Fruit fly (Drosophila melanogaster) whole organism: Measurements from ENCODE around the gene Art8.

Experiments used
- psq ChIP-seq: fragments of >200 bp; optimal IDR thresholded peaks from 2 replicates; lab custom pipeline; 2017
- usp ChIP-seq: fragments of >200 bp; optimal IDR thresholded peaks from 2 replicates; lab custom pipeline; 2017; ENCODE audit warnings: missing biosample characterization, missing genetic modification characterization, mixed read lengths

DNA sequence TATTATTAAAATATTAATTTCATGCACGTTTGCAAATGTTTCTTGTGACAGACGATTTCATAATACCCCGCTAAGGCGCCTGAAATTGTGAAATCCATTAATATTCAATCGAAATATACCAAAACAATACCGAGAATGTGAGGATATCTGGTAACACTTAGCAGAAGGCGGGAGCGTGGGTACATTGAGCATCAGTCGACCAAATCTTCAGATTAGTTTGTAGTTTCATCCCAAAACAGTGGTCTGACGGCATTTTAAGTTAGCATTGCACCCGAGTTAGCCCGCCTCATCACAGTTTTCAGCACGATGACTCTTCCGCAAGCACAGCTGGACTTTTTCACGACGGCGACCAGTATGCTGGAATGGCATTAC, 6.2 kb downstream of the Art8 start, which contains the start of gene Nup154:
- TF ChIP-seq psq (lab: Kevin White, UChicago) (no peak), usp (GFP tag; lab: Kevin White, UChicago) (no peak)
